Worm (Caenorhabditis elegans) whole organism, L4/young adult: ENCODE data around the gene F49E12.8.

Experiments
- W03F9.2 ChIP-seq: fragments of 150-350 bp; optimal IDR thresholded peaks from 2 replicates; lab custom pipeline; 2014; ENCODE audit warnings: missing biosample characterization, missing genetic modification characterization
- dao-5 ChIP-seq: sonication (generic microtip); optimal IDR thresholded peaks from 2 replicates; lab custom pipeline; 2016; ENCODE audit warnings: missing genotype, missing genetic modification characterization, moderate library complexity, missing compliant biosample characterization
- him-1 ChIP-seq: sonication (generic microtip); optimal IDR thresholded peaks from 2 replicates; lab custom pipeline; 2016; ENCODE audit warnings: missing genotype, missing genetic modification reagents, missing genetic modification characterization, missing compliant biosample characterization

ce11 chrII:8385561-8385960 lies 8.5 kb downstream of the F49E12.8 start:
- TF ChIP-seq him-1 (tag; lab: Kevin White, UChicago) (no peak), dao-5 (no peak), W03F9.2 (tag; lab: Kevin White, UChicago) (no peak)
